Worm (Caenorhabditis elegans) whole organism, young adult: Measurements from ENCODE around the gene best-9.

Experiments used
- B0261.1 ChIP-seq: sonication (generic microtip); optimal IDR thresholded peaks from 2 replicates; lab custom pipeline; 2016; ENCODE audit warnings: mild to moderate bottlenecking, missing genetic modification characterization, moderate library complexity, missing compliant biosample characterization
- D2030.7 ChIP-seq: fragments of 200-800 bp; sonication (Bioruptor generic); IDR thresholded peaks from 2 replicates; pipeline ENCODE4 v1.3.6; 2022; ENCODE audit warnings: missing genetic modification reagents, missing genetic modification characterization, missing compliant biosample characterization
- F22D6.2 ChIP-seq: sonication (generic microtip); optimal IDR thresholded peaks from 2 replicates; lab custom pipeline; 2016; ENCODE audit warnings: mild to moderate bottlenecking, missing genetic modification characterization, missing compliant biosample characterization
- F55B11.4 ChIP-seq: sonication (generic microtip); optimal IDR thresholded peaks from 2 replicates; lab custom pipeline; 2016; ENCODE audit warnings: missing compliant biosample characterization, missing genetic modification characterization, borderline replicate concordance; ENCODE audit not compliant: insufficient read depth
- Y56A3A.18 ChIP-seq: fragments of 200-800 bp; sonication (Bioruptor generic); IDR thresholded peaks from 2 replicates; pipeline ENCODE4 v1.3.6; 2022; ENCODE audit warnings: missing genetic modification reagents, missing genetic modification characterization, missing compliant biosample characterization
- ama-1 ChIP-seq, 3 experiments: fragments of 150-350 bp in 1 of 3; sonication (generic microtip) in 2 of 3; optimal IDR thresholded peaks; 2 replicates each; lab custom pipeline; 2014 to 2018; ENCODE audit warnings: missing biosample characterization in 2 of 3, missing genetic modification characterization in 2 of 3, missing genetic modification reagents in 2 of 3
- attf-5 ChIP-seq: fragments of 200-800 bp; sonication (Bioruptor generic); optimal IDR thresholded peaks from 2 replicates; lab custom pipeline; 2018; ENCODE audit warnings: mild to moderate bottlenecking, missing genetic modification characterization, missing compliant biosample characterization
- cebp-1 ChIP-seq, 2 experiments: fragments of 200-800 bp in 1 of 2; sonication (Bioruptor generic) in 1 of 2; sonication (generic microtip) in 1 of 2; IDR thresholded peaks in 1 of 2; optimal IDR thresholded peaks in 1 of 2; 2 replicates each; pipeline versions ENCODE4 v1.3.6 to Lab custom; 2017 to 2022; ENCODE audit warnings: missing compliant biosample characterization in 2 of 2, missing genetic modification characterization in 2 of 2, mild to moderate bottlenecking in 1 of 2, missing genetic modification reagents in 1 of 2, moderate library complexity in 1 of 2
- ceh-100 ChIP-seq: fragments of 200-800 bp; sonication (Bioruptor generic); IDR thresholded peaks from 2 replicates; pipeline ENCODE4 v1.3.6; 2022; ENCODE audit warnings: missing genetic modification reagents, missing genetic modification characterization, missing compliant biosample characterization
- ceh-40 ChIP-seq: fragments of 200-800 bp; sonication (Bioruptor generic); IDR thresholded peaks from 2 replicates; pipeline ENCODE4 v1.3.6; 2022; ENCODE audit warnings: missing genetic modification characterization, missing compliant biosample characterization
- ceh-79 ChIP-seq: sonication (generic microtip); optimal IDR thresholded peaks from 2 replicates; lab custom pipeline; 2017; ENCODE audit warnings: mild to moderate bottlenecking, missing genetic modification characterization, missing compliant biosample characterization
- chd-7 ChIP-seq: sonication (generic microtip); optimal IDR thresholded peaks from 2 replicates; lab custom pipeline; 2016; ENCODE audit warnings: mild to moderate bottlenecking, missing genetic modification characterization, moderate library complexity, missing compliant biosample characterization
- dox-1 ChIP-seq: fragments of 200-800 bp; sonication (Bioruptor generic); IDR thresholded peaks from 2 replicates; pipeline ENCODE4 v1.3.6; 2022; ENCODE audit warnings: missing genetic modification reagents, missing genetic modification characterization, missing compliant biosample characterization
- egl-44 ChIP-seq: fragments of 200-800 bp; sonication (Bioruptor generic); IDR thresholded peaks from 2 replicates; pipeline ENCODE4 v1.3.6; 2022; ENCODE audit warnings: missing genetic modification reagents, missing genetic modification characterization, missing compliant biosample characterization
- gei-17 ChIP-seq: fragments of 200-800 bp; sonication (Bioruptor generic); optimal IDR thresholded peaks from 2 replicates; lab custom pipeline; 2018; ENCODE audit warnings: mild to moderate bottlenecking, missing genetic modification characterization, missing compliant biosample characterization
- hsf-1 ChIP-seq: fragments of 200-800 bp; sonication (Bioruptor generic); IDR thresholded peaks from 2 replicates; pipeline ENCODE4 v1.3.6; 2022; ENCODE audit warnings: missing genetic modification reagents, missing genetic modification characterization, missing compliant biosample characterization
- let-607 ChIP-seq, 2 experiments: fragments of 200-800 bp in 1 of 2; sonication (Bioruptor generic) in 1 of 2; sonication (generic microtip) in 1 of 2; optimal IDR thresholded peaks; 2 replicates each; lab custom pipeline; 2016 to 2018; ENCODE audit warnings: mild to moderate bottlenecking in 2 of 2, missing compliant biosample characterization in 2 of 2, missing genetic modification characterization in 2 of 2, moderate library complexity in 2 of 2, missing genotype in 1 of 2
- lin-54 ChIP-seq: fragments of 200-800 bp; sonication (Bioruptor generic); optimal IDR thresholded peaks from 2 replicates; lab custom pipeline; 2018; ENCODE audit warnings: mild to moderate bottlenecking, missing genetic modification characterization, missing compliant biosample characterization
- lsl-1 ChIP-seq: fragments of 200-800 bp; sonication (Bioruptor generic); optimal IDR thresholded peaks from 2 replicates; lab custom pipeline; 2018; ENCODE audit warnings: mild to moderate bottlenecking, missing genetic modification characterization, moderate library complexity, missing compliant biosample characterization
- nhr-120 ChIP-seq: fragments of 200-800 bp; sonication (Bioruptor generic); IDR thresholded peaks from 2 replicates; pipeline ENCODE4 v1.3.6; 2022; ENCODE audit warnings: missing genetic modification characterization, missing compliant biosample characterization
- nhr-80 ChIP-seq: sonication (generic microtip); optimal IDR thresholded peaks from 2 replicates; lab custom pipeline; 2016; ENCODE audit warnings: missing genetic modification characterization, missing compliant biosample characterization
- repo-1 ChIP-seq: sonication (generic microtip); optimal IDR thresholded peaks from 2 replicates; lab custom pipeline; 2017; ENCODE audit warnings: mild to moderate bottlenecking, missing genetic modification characterization, missing compliant biosample characterization
- sea-2 ChIP-seq: fragments of 200-800 bp; sonication (Bioruptor generic); IDR thresholded peaks from 2 replicates; pipeline ENCODE4 v1.3.6; 2022; ENCODE audit warnings: missing genetic modification characterization, missing compliant biosample characterization
- snpc-1.1 ChIP-seq: sonication (generic microtip); optimal IDR thresholded peaks from 2 replicates; lab custom pipeline; 2017; ENCODE audit warnings: missing genetic modification characterization, mild to moderate bottlenecking, missing compliant biosample characterization, antibody characterized with exemption, moderate library complexity, missing genotype, missing genetic modification reagents; ENCODE audit not compliant: insufficient read depth
- somi-1 ChIP-seq: fragments of 200-800 bp; sonication (Bioruptor generic); optimal IDR thresholded peaks from 2 replicates; lab custom pipeline; 2018; ENCODE audit warnings: mild to moderate bottlenecking, missing genetic modification characterization, missing compliant biosample characterization
- sptf-2 ChIP-seq: fragments of 200-800 bp; sonication (Bioruptor generic); optimal IDR thresholded peaks from 2 replicates; lab custom pipeline; 2018; ENCODE audit warnings: mild to moderate bottlenecking, missing genetic modification characterization, missing compliant biosample characterization
- unc-130 ChIP-seq: sonication (generic microtip); optimal IDR thresholded peaks from 2 replicates; lab custom pipeline; 2016; ENCODE audit warnings: missing genetic modification reagents, missing genetic modification characterization, missing compliant biosample characterization
- ztf-6 ChIP-seq: fragments of 200-800 bp; sonication (Bioruptor generic); IDR thresholded peaks from 2 replicates; pipeline ENCODE4 v1.3.6; 2022; ENCODE audit warnings: missing genetic modification reagents, missing genetic modification characterization, missing compliant biosample characterization

Gene best-9

DNA sequence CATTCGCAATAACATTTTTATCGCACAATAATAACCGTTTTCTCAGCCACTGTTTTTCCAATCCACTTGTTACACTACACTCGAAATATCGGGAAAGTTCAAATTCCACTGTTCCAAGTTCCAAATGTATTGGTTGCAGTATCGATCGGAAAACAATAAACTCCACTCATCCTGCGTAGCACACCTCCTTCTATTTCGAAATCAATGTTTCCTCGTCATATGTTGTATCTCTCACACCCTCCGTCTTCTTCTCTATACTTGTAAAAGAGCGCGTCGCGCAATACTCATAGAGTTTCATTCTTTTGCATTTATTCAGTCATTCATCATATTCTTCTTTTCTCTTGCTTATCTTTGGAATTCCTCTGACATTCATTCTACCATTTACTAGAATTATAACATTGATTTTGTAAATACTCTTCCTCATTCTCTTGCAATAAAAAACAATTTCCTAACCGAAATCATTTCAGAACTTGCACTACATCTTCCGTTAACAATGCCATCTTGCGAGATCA, 40.7 kb downstream of the best-9 start, which contains the start of gene sup-36:
Gene sup-36, plus strand, starts transcription at position 462 of the 512 bp plus-strand sequence.
- TF ChIP-seq cebp-1 (GFP tag; IDR thresholded peaks at IDR 0.05; lab: Robert Waterston, UW) (peak; percentile 84), cebp-1 (tag; optimal IDR thresholded peaks at IDR 0.05; lab: Kevin White, UChicago) (peak; percentile 90), nhr-80 (tag; lab: Kevin White, UChicago) (peak; percentile 31), attf-5 (GFP tag; lab: Kevin White, UChicago) (peak; percentile 46), F55B11.4 (tag; lab: Kevin White, UChicago) (no peak), nhr-120 (no peak), let-607 (tag; optimal IDR thresholded peaks at IDR 0.05; lab: Kevin White, UChicago) (no peak)

DNA sequence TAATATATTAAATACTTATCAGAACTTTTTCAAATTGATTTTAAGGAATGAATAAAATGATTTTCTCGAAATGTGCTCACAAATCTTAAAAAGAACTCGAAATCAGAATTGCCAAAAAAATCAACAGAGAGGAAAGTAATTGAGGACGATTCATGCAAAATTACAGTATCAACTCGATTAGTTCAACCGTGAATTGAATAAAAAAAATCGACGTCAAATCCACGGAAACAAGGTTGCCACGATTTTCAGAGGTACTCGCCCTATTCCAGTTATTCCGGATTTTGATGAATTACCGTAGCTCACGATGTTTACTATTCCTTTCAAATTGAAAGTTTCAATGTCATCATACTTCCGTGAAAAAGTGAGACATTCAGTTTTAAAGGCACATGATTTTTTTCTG, 41.8 kb downstream of the best-9 start, which contains the start of gene F15B10.3:
Gene F15B10.3, plus strand, starts transcription at position 301 of the 400 bp plus-strand sequence.
- TF ChIP-seq ceh-79 (tag; lab: Kevin White, UChicago) (no peak), ztf-6 (GFP tag; lab: Robert Waterston, UW) (no peak), snpc-1.1 (tag; lab: Kevin White, UChicago) (no peak), sptf-2 (no peak)
- TF ChIP-seq, all 124 proteins: peak for 0

DNA sequence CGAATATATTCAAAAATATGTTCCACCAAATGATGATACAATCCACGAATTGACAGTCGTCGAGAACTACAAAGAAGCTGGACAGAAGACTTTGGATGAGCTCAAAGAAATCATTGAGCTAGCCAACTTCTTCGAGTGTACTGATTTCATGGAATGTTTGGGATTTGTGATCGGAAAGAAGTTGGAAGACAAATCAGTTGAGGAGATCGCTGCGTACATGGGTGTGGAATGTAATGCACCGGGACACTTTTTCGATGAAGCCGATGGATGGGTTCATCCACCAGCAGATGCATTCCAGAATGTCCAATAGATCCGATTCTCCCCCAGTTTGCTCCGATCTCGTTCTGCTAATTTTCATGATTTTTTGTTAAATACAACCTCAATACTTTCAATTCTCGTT, 43.0 kb downstream of the best-9 start:
- TF ChIP-seq ceh-100 (GFP tag; lab: Robert Waterston, UW) (no peak), egl-44 (GFP tag; lab: Robert Waterston, UW) (no peak), hsf-1 (GFP tag; lab: Robert Waterston, UW) (no peak), dox-1 (no peak), lsl-1 (GFP tag; lab: Kevin White, UChicago) (no peak), D2030.7 (GFP tag; lab: Robert Waterston, UW) (no peak), ceh-40 (GFP tag; lab: Robert Waterston, UW) (no peak), repo-1 (tag; lab: Kevin White, UChicago) (peak; percentile 53), gei-17 (GFP tag; lab: Kevin White, UChicago) (no peak), ztf-6 (GFP tag; lab: Robert Waterston, UW) (no peak), sea-2 (no peak), lin-54 (GFP tag; lab: Kevin White, UChicago) (no peak), F22D6.2 (tag; lab: Kevin White, UChicago) (no peak), somi-1 (GFP tag; lab: Kevin White, UChicago) (no peak), Y56A3A.18 (no peak), ama-1 (optimal IDR thresholded peaks at IDR 0.05; lab: Kevin White, UChicago) (no peak), ama-1 (GFP tag; optimal IDR thresholded peaks at IDR 0.05; lab: Kevin White, UChicago) (no peak), chd-7 (peak; percentile 8)

DNA sequence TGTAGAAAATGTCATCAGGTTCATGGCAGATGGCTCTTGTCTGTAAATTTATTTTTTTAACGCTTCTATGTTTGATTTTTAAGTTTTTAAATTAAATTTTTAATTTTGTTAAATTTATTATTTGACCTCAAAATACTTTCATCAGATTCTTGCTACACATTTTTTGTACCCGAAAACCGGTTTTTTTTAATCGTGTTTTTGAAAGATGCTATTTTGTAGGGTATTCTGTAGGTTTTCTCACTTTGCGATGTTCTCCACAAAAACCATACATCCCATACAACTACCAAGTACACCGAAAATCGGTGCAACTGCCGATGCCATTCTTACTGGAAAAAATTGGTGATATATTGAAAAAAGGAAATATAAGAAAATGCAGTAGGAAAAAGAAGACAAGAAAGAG, 45.3 kb downstream of the best-9 start, which contains the start of gene nstp-2:
Gene nstp-2, minus strand, starts transcription at position 326 of the 400 bp plus-strand sequence.
- TF ChIP-seq egl-44 (GFP tag; lab: Robert Waterston, UW) (no peak), B0261.1 (tag; lab: Kevin White, UChicago) (no peak), unc-130 (no peak)

DNA sequence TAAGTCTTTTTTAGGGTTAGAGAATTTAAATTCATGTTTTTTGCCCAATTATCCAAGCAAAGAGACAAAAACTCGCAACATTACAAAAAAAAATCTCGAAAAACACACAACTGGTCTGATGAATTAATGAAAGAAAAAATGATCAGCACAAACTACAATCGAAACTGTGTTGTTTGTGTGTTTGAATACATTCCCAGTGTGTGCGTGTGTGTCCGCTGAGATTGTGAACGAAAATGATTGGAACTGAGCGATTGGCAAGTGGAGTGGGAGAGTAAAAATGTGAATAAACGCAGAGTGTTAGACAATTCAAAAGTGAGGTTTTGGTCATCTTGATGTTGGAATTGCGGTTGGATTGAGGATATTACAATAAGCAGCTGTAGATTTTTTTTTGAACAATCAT, 46.1 kb downstream of the best-9 start:
- TF ChIP-seq cebp-1 (GFP tag; IDR thresholded peaks at IDR 0.05; lab: Robert Waterston, UW) (no peak), cebp-1 (tag; optimal IDR thresholded peaks at IDR 0.05; lab: Kevin White, UChicago) (peak; percentile 5), egl-44 (GFP tag; lab: Robert Waterston, UW) (no peak)
